Worm (Caenorhabditis elegans) whole organism, L1 larva: ENCODE results near the gene srx-133.

Experiments used
- fos-1 ChIP-seq: fragments of 150-350 bp; optimal IDR thresholded peaks from 2 replicates; lab custom pipeline; 2014; ENCODE audit warnings: missing biosample characterization, missing genetic modification characterization
- jun-1 ChIP-seq: fragments of 150-350 bp; optimal IDR thresholded peaks from 2 replicates; lab custom pipeline; 2014; ENCODE audit warnings: missing biosample characterization, missing genetic modification reagents, missing genetic modification characterization
- lin-15B ChIP-seq: fragments of 150-350 bp; sonication (generic microtip); optimal IDR thresholded peaks from 3 replicates; lab custom pipeline; 2014; ENCODE audit warnings: missing biosample characterization, missing genetic modification characterization
- nhr-11 ChIP-seq: fragments of 150-350 bp; optimal IDR thresholded peaks from 2 replicates; lab custom pipeline; 2014; ENCODE audit warnings: missing biosample characterization, missing genetic modification characterization
- unc-62 ChIP-seq: fragments of 150-350 bp; optimal IDR thresholded peaks from 2 replicates; lab custom pipeline; 2014; ENCODE audit warnings: missing biosample characterization, missing genetic modification reagents, missing genetic modification characterization
- zag-1 ChIP-seq: fragments of 150-350 bp; optimal IDR thresholded peaks from 2 replicates; lab custom pipeline; 2014; ENCODE audit warnings: missing biosample characterization, missing genetic modification characterization
- ztf-11 ChIP-seq, 2 experiments: sonication (generic microtip); optimal IDR thresholded peaks; 2 replicates each; lab custom pipeline; 2016 to 2017; ENCODE audit warnings: missing genetic modification characterization in 2 of 2, missing biosample characterization in 1 of 2, missing compliant biosample characterization in 1 of 2

DNA sequence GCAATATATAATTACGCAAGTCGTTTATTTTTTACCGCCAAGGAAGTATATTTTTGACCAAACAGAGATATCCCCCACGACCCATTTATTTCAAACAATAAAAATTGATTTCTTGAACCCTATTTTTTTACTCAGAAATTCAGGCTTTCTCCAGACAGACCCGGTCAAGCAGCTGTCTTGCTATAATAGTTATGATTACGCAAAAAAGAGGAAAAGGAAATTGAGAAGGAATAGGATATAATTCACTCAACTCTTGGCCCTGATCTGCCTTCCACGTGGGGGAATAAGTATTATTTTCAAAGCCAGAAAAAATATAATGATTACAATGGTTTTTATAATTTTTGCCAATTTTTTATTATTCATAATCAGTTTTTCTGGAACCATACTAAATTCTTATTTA lies 8.7 kb downstream of the srx-133 start, which contains the start of gene srx-136:
- TF ChIP-seq fos-1 (tag; lab: Kevin White, UChicago) (no peak), jun-1 (no peak), lin-15B (no peak), unc-62 (GFP tag; lab: Kevin White, UChicago) (no peak), zag-1 (tag; lab: Kevin White, UChicago) (no peak), nhr-11 (tag; lab: Kevin White, UChicago) (no peak), ztf-11 (tag; optimal IDR thresholded peaks at IDR 0.05; lab: Kevin White, UChicago) (no peak)
